Worm (Caenorhabditis elegans) whole organism, L3 larva: Measurements from ENCODE around the gene F09E5.8.

ENCODE experiments used
- ZK546.5 ChIP-seq: sonication (generic microtip); optimal IDR thresholded peaks from 2 replicates; lab custom pipeline; 2017; ENCODE audit warnings: missing biosample characterization, missing genetic modification characterization
- egl-5 ChIP-seq: fragments of 150-350 bp; optimal IDR thresholded peaks from 2 replicates; lab custom pipeline; 2017; ENCODE audit warnings: missing biosample characterization, missing genetic modification reagents, missing genetic modification characterization, inconsistent platforms
- fkh-10 ChIP-seq: sonication (generic microtip); optimal IDR thresholded peaks from 2 replicates; lab custom pipeline; 2017; ENCODE audit warnings: missing biosample characterization, missing genetic modification reagents, missing genetic modification characterization
- lin-15B ChIP-seq: fragments of 150-350 bp; optimal IDR thresholded peaks from 2 replicates; lab custom pipeline; 2014; ENCODE audit warnings: missing biosample characterization, missing genetic modification characterization
- nfya-1 ChIP-seq: sonication (generic microtip); optimal IDR thresholded peaks from 2 replicates; lab custom pipeline; 2017; ENCODE audit warnings: missing genetic modification characterization, mild to moderate bottlenecking, missing compliant biosample characterization, antibody characterized with exemption, moderate library complexity; ENCODE audit not compliant: insufficient read depth
- nhr-12 ChIP-seq: fragments of 150-350 bp; optimal IDR thresholded peaks from 2 replicates; lab custom pipeline; 2014; ENCODE audit warnings: missing biosample characterization, missing genetic modification characterization
- nhr-76 ChIP-seq: fragments of 150-350 bp; sonication (generic microtip); optimal IDR thresholded peaks from 5 replicates; lab custom pipeline; 2014; ENCODE audit warnings: missing biosample characterization, missing genetic modification characterization

ce11 chrII:5388786-5389421, 38.4 kb downstream of the F09E5.8 start, which contains the start of gene rsp-4:
- TF ChIP-seq nhr-76 (tag; lab: Kevin White, UChicago): no peak
- no peak for TF ChIP-seq fkh-10 (GFP tag; lab: Kevin White, UChicago)
- TF ChIP-seq egl-5 (tag; lab: Kevin White, UChicago): no peak
- no peak for TF ChIP-seq ZK546.5
- TF ChIP-seq nfya-1 (tag; lab: Kevin White, UChicago): no peak
- no peak for TF ChIP-seq lin-15B (tag; lab: Kevin White, UChicago)
- no peak for TF ChIP-seq nhr-12 (tag; lab: Kevin White, UChicago)
